Worm (Caenorhabditis elegans) whole organism, young adult: ENCODE results near the gene ttr-45.

Source experiments
- B0336.3 ChIP-seq: fragments of 200-800 bp; sonication (Bioruptor generic); IDR thresholded peaks from 2 replicates; pipeline ENCODE4 v1.3.6; 2022; ENCODE audit warnings: missing genetic modification characterization, missing compliant biosample characterization
- F22D6.2 ChIP-seq: sonication (generic microtip); optimal IDR thresholded peaks from 2 replicates; lab custom pipeline; 2016; ENCODE audit warnings: mild to moderate bottlenecking, missing genetic modification characterization, missing compliant biosample characterization
- F23B12.7 ChIP-seq: sonication (generic microtip); optimal IDR thresholded peaks from 2 replicates; lab custom pipeline; 2017; ENCODE audit warnings: missing genetic modification characterization, mild to moderate bottlenecking, missing compliant biosample characterization, antibody characterized with exemption, moderate library complexity; ENCODE audit not compliant: insufficient read depth
- F33H1.4 ChIP-seq: fragments of 200-800 bp; sonication (Bioruptor generic); IDR thresholded peaks from 2 replicates; pipeline ENCODE4 v1.3.6; 2022; ENCODE audit warnings: missing genetic modification reagents, missing genetic modification characterization, missing compliant biosample characterization
- K11D2.4 ChIP-seq: fragments of 200-800 bp; sonication (Bioruptor generic); IDR thresholded peaks from 2 replicates; pipeline ENCODE4 v1.3.6; 2022; ENCODE audit warnings: missing genetic modification reagents, missing genetic modification characterization, missing compliant biosample characterization
- K12H6.12 ChIP-seq: fragments of 200-800 bp; sonication (Bioruptor generic); optimal IDR thresholded peaks from 2 replicates; lab custom pipeline; 2018; ENCODE audit warnings: mild to moderate bottlenecking, missing genetic modification characterization, missing compliant biosample characterization
- Y53F4B.3 ChIP-seq: fragments of 200-800 bp; sonication (Bioruptor generic); IDR thresholded peaks from 2 replicates; pipeline ENCODE4 v1.3.6; 2022; ENCODE audit warnings: missing genetic modification reagents, missing genetic modification characterization, missing compliant biosample characterization
- Y53G8AR.9 ChIP-seq: fragments of 200-800 bp; sonication (Bioruptor generic); conservative IDR thresholded peaks from 2 replicates; pipeline ENCODE4 v1.3.6; 2022; ENCODE audit warnings: missing genetic modification reagents, missing genetic modification characterization, missing compliant biosample characterization
- Y67H2A.10 ChIP-seq: fragments of 200-800 bp; sonication (Bioruptor generic); conservative IDR thresholded peaks from 2 replicates; pipeline ENCODE4 v1.3.6; 2022; ENCODE audit warnings: missing genetic modification reagents, missing genetic modification characterization, missing compliant biosample characterization
- Y79H2A.3 ChIP-seq: fragments of 200-800 bp; sonication (Bioruptor generic); conservative IDR thresholded peaks from 2 replicates; pipeline ENCODE4 v1.3.6; 2022; ENCODE audit warnings: missing genetic modification reagents, missing genetic modification characterization, missing compliant biosample characterization
- akir-1 ChIP-seq: fragments of 200-800 bp; sonication (Bioruptor generic); optimal IDR thresholded peaks from 2 replicates; lab custom pipeline; 2018; ENCODE audit warnings: mild to moderate bottlenecking, missing genetic modification characterization, moderate library complexity, missing compliant biosample characterization
- ama-1 ChIP-seq, 3 experiments: fragments of 150-350 bp in 1 of 3; sonication (generic microtip) in 2 of 3; optimal IDR thresholded peaks; 2 replicates each; lab custom pipeline; 2014 to 2018; ENCODE audit warnings: missing biosample characterization in 2 of 3, missing genetic modification characterization in 2 of 3, missing genetic modification reagents in 2 of 3
- aptf-3 ChIP-seq: fragments of 200-800 bp; sonication (Bioruptor generic); IDR thresholded peaks from 2 replicates; pipeline ENCODE4 v1.3.6; 2022; ENCODE audit warnings: missing genetic modification characterization, missing compliant biosample characterization
- athp-1 ChIP-seq: sonication (generic microtip); optimal IDR thresholded peaks from 2 replicates; lab custom pipeline; 2017; ENCODE audit warnings: mild to moderate bottlenecking, missing genetic modification characterization, missing compliant biosample characterization
- attf-5 ChIP-seq: fragments of 200-800 bp; sonication (Bioruptor generic); optimal IDR thresholded peaks from 2 replicates; lab custom pipeline; 2018; ENCODE audit warnings: mild to moderate bottlenecking, missing genetic modification characterization, missing compliant biosample characterization
- bed-2 ChIP-seq: fragments of 200-800 bp; sonication (Bioruptor generic); IDR thresholded peaks from 2 replicates; pipeline ENCODE4 v1.3.6; 2022; ENCODE audit warnings: missing genetic modification reagents, missing genetic modification characterization, missing compliant biosample characterization
- ceh-40 ChIP-seq: fragments of 200-800 bp; sonication (Bioruptor generic); IDR thresholded peaks from 2 replicates; pipeline ENCODE4 v1.3.6; 2022; ENCODE audit warnings: missing genetic modification characterization, missing compliant biosample characterization
- ceh-91 ChIP-seq: fragments of 200-800 bp; sonication (Bioruptor generic); IDR thresholded peaks from 2 replicates; pipeline ENCODE4 v1.3.6; 2022; ENCODE audit warnings: missing genetic modification reagents, missing genetic modification characterization, missing compliant biosample characterization
- chd-7 ChIP-seq: sonication (generic microtip); optimal IDR thresholded peaks from 2 replicates; lab custom pipeline; 2016; ENCODE audit warnings: mild to moderate bottlenecking, missing genetic modification characterization, moderate library complexity, missing compliant biosample characterization
- die-1 ChIP-seq: sonication (generic microtip); optimal IDR thresholded peaks from 2 replicates; lab custom pipeline; 2016; ENCODE audit warnings: missing genotype, mild to moderate bottlenecking, missing genetic modification characterization, missing compliant biosample characterization
- dox-1 ChIP-seq: fragments of 200-800 bp; sonication (Bioruptor generic); IDR thresholded peaks from 2 replicates; pipeline ENCODE4 v1.3.6; 2022; ENCODE audit warnings: missing genetic modification reagents, missing genetic modification characterization, missing compliant biosample characterization
- dpff-1 ChIP-seq: sonication (generic microtip); optimal IDR thresholded peaks from 2 replicates; lab custom pipeline; 2017; ENCODE audit warnings: mild to moderate bottlenecking, missing genetic modification characterization, missing compliant biosample characterization
- ekl-4 ChIP-seq: fragments of 200-800 bp; sonication (Bioruptor generic); IDR thresholded peaks from 2 replicates; pipeline ENCODE4 v1.3.6; 2022; ENCODE audit warnings: missing genetic modification reagents, missing genetic modification characterization, missing compliant biosample characterization
- ets-4 ChIP-seq: fragments of 200-800 bp; sonication (Bioruptor generic); optimal IDR thresholded peaks from 2 replicates; lab custom pipeline; 2018; ENCODE audit warnings: mild to moderate bottlenecking, missing genetic modification characterization, missing compliant biosample characterization
- fkh-3 ChIP-seq: sonication (generic microtip); optimal IDR thresholded peaks from 2 replicates; lab custom pipeline; 2016; ENCODE audit warnings: mild to moderate bottlenecking, missing genetic modification characterization, missing compliant biosample characterization
- hsf-1 ChIP-seq: fragments of 200-800 bp; sonication (Bioruptor generic); IDR thresholded peaks from 2 replicates; pipeline ENCODE4 v1.3.6; 2022; ENCODE audit warnings: missing genetic modification reagents, missing genetic modification characterization, missing compliant biosample characterization
- lag-1 ChIP-seq: fragments of 200-800 bp; sonication (Bioruptor generic); IDR thresholded peaks from 2 replicates; pipeline ENCODE4 v1.3.6; 2022; ENCODE audit warnings: missing genetic modification reagents, missing genetic modification characterization, missing compliant biosample characterization
- let-607 ChIP-seq, 2 experiments: fragments of 200-800 bp in 1 of 2; sonication (Bioruptor generic) in 1 of 2; sonication (generic microtip) in 1 of 2; optimal IDR thresholded peaks; 2 replicates each; lab custom pipeline; 2016 to 2018; ENCODE audit warnings: mild to moderate bottlenecking in 2 of 2, missing compliant biosample characterization in 2 of 2, missing genetic modification characterization in 2 of 2, moderate library complexity in 2 of 2, missing genotype in 1 of 2
- lin-26 ChIP-seq: fragments of 200-800 bp; sonication (Bioruptor generic); IDR thresholded peaks from 2 replicates; pipeline ENCODE4 v1.3.6; 2022; ENCODE audit warnings: missing genetic modification reagents, missing genetic modification characterization, missing compliant biosample characterization
- lin-35 ChIP-seq, 3 experiments: fragments of 150-350 bp in 2 of 3; sonication (generic microtip) in 1 of 3; optimal IDR thresholded peaks; 2 replicates each; lab custom pipeline; 2014 to 2018; ENCODE audit warnings: missing biosample characterization in 3 of 3, missing genetic modification characterization in 3 of 3, missing genetic modification reagents in 3 of 3
- lin-40 ChIP-seq: sonication (generic microtip); optimal IDR thresholded peaks from 2 replicates; lab custom pipeline; 2016; ENCODE audit warnings: missing genetic modification characterization, mild to moderate bottlenecking, missing compliant biosample characterization, missing genotype, missing genetic modification reagents
- lin-54 ChIP-seq: fragments of 200-800 bp; sonication (Bioruptor generic); optimal IDR thresholded peaks from 2 replicates; lab custom pipeline; 2018; ENCODE audit warnings: mild to moderate bottlenecking, missing genetic modification characterization, missing compliant biosample characterization
- lir-1 ChIP-seq: fragments of 200-800 bp; sonication (Bioruptor generic); conservative IDR thresholded peaks from 2 replicates; pipeline ENCODE4 v1.3.6; 2022; ENCODE audit warnings: missing genetic modification reagents, missing genetic modification characterization, missing compliant biosample characterization
- lsy-27 ChIP-seq: sonication (generic microtip); optimal IDR thresholded peaks from 2 replicates; lab custom pipeline; 2017; ENCODE audit warnings: missing genetic modification characterization, mild to moderate bottlenecking, missing compliant biosample characterization, antibody characterized with exemption, missing genotype, borderline replicate concordance; ENCODE audit not compliant: insufficient read depth
- madf-3 ChIP-seq: fragments of 200-800 bp; sonication (Bioruptor generic); IDR thresholded peaks from 2 replicates; pipeline ENCODE4 v1.3.6; 2022; ENCODE audit warnings: missing genetic modification reagents, missing genetic modification characterization, missing compliant biosample characterization
- madf-8 ChIP-seq: fragments of 200-800 bp; sonication (Bioruptor generic); conservative IDR thresholded peaks from 2 replicates; pipeline ENCODE4 v1.3.6; 2022; ENCODE audit warnings: missing genetic modification reagents, missing genetic modification characterization, missing compliant biosample characterization
- mes-4 ChIP-seq: sonication (generic microtip); optimal IDR thresholded peaks from 2 replicates; lab custom pipeline; 2016; ENCODE audit warnings: missing genotype, missing genetic modification characterization, missing compliant biosample characterization
- nfya-1 ChIP-seq: sonication (generic microtip); optimal IDR thresholded peaks from 2 replicates; lab custom pipeline; 2017; ENCODE audit warnings: antibody characterized with exemption, missing compliant biosample characterization, missing genetic modification characterization, borderline replicate concordance; ENCODE audit not compliant: insufficient read depth
- nhr-80 ChIP-seq: sonication (generic microtip); optimal IDR thresholded peaks from 2 replicates; lab custom pipeline; 2016; ENCODE audit warnings: missing genetic modification characterization, missing compliant biosample characterization
- sdz-38 ChIP-seq: sonication (generic microtip); optimal IDR thresholded peaks from 2 replicates; lab custom pipeline; 2016; ENCODE audit warnings: missing genotype, missing genetic modification characterization, missing compliant biosample characterization
- snpc-4 ChIP-seq, 5 experiments: fragments of 150-350 bp in 1 of 5; sonication (generic microtip) in 4 of 5; optimal IDR thresholded peaks; 2 replicates each; lab custom pipeline; 2014 to 2018; ENCODE audit warnings: missing genetic modification characterization in 5 of 5, missing biosample characterization in 3 of 5, antibody characterized with exemption in 2 of 5, mild to moderate bottlenecking in 2 of 5, missing compliant biosample characterization in 2 of 5, missing genotype in 2 of 5, moderate library complexity in 2 of 5, missing genetic modification reagents in 1 of 5
- tbp1 ChIP-seq: fragments of 200-800 bp; sonication (Bioruptor generic); optimal IDR thresholded peaks from 2 replicates; lab custom pipeline; 2018; ENCODE audit warnings: mild to moderate bottlenecking, missing genetic modification characterization, missing compliant biosample characterization
- tlf-1 ChIP-seq: fragments of 200-800 bp; sonication (Bioruptor generic); optimal IDR thresholded peaks from 2 replicates; lab custom pipeline; 2018; ENCODE audit warnings: mild to moderate bottlenecking, missing genetic modification characterization, missing compliant biosample characterization
- xnd-1 ChIP-seq: sonication (generic microtip); optimal IDR thresholded peaks from 2 replicates; lab custom pipeline; 2016; ENCODE audit warnings: missing genotype, missing genetic modification reagents, missing genetic modification characterization, missing compliant biosample characterization
- ztf-22 ChIP-seq: fragments of 200-800 bp; sonication (Bioruptor generic); optimal IDR thresholded peaks from 2 replicates; lab custom pipeline; 2018; ENCODE audit warnings: mild to moderate bottlenecking, missing genetic modification characterization, moderate library complexity, missing compliant biosample characterization
- ztf-28 ChIP-seq: fragments of 200-800 bp; sonication (Bioruptor generic); IDR thresholded peaks from 2 replicates; pipeline ENCODE4 v1.3.6; 2022; ENCODE audit warnings: missing genetic modification reagents, missing genetic modification characterization, missing compliant biosample characterization
- ztf-3 ChIP-seq: fragments of 200-800 bp; sonication (Bioruptor generic); optimal IDR thresholded peaks from 2 replicates; lab custom pipeline; 2018; ENCODE audit warnings: mild to moderate bottlenecking, missing genetic modification characterization, missing compliant biosample characterization

Gene ttr-45

DNA sequence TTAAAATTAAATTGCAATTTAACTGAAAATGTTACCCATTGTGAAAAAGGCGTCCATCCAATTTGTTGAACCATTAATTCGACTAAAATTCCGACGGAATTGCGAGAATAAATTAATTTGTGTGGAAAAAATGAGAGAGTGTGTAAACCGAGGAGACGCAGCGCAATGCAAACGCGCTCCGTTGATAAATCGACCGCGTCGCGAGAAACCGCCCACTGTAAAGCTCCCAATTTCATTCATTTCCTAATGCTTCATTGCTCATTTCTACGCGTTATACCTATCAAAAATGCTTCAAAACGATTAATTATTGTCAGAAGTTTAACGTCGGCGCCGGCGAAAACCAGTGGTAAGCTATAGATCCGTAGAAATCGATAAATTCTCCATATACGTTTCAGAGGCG is 43.7 kb downstream of the ttr-45 start, which contains the start of the genes Y67H2A.2 and micu-1:
TSS of gene Y67H2A.2 (minus strand) at position 74 of the 400 bp plus-strand sequence.
TSS of gene micu-1 (plus strand) at position 181 of the 400 bp plus-strand sequence.
- TF ChIP-seq F23B12.7 (tag; lab: Kevin White, UChicago) (peak; percentile 3), bed-2 (GFP tag; lab: Robert Waterston, UW) (no peak), lin-26 (no peak), ceh-40 (GFP tag; lab: Robert Waterston, UW) (no peak), athp-1 (tag; lab: Kevin White, UChicago) (no peak), K12H6.12 (tag; lab: Kevin White, UChicago) (no peak), attf-5 (GFP tag; lab: Kevin White, UChicago) (peak; percentile 9), Y67H2A.10 (GFP tag; lab: Robert Waterston, UW) (no peak), lin-35 (GFP tag; optimal IDR thresholded peaks at IDR 0.05; lab: Kevin White, UChicago) (peak in 1 of 3 experiments; percentile 34), nfya-1 (tag; lab: Kevin White, UChicago) (no peak), hsf-1 (no peak), ztf-22 (no peak), F22D6.2 (tag; lab: Kevin White, UChicago) (no peak), tlf-1 (no peak), die-1 (no peak), lin-40 (tag; lab: Kevin White, UChicago) (peak; percentile 75), snpc-4 (GFP tag; optimal IDR thresholded peaks at IDR 0.05; lab: Kevin White, UChicago) (no peak), snpc-4 (tag; optimal IDR thresholded peaks at IDR 0.05; lab: Kevin White, UChicago) (peak in 2 of 4 experiments; percentile 30 to 59), lin-54 (peak; percentile 40), xnd-1 (tag; lab: Kevin White, UChicago) (no peak), ekl-4 (GFP tag; lab: Robert Waterston, UW) (no peak), lir-1 (GFP tag; lab: Robert Waterston, UW) (no peak), ztf-3 (GFP tag; lab: Kevin White, UChicago) (no peak), tbp1 (GFP tag; lab: Kevin White, UChicago) (peak; percentile 36), nhr-80 (tag; lab: Kevin White, UChicago) (no peak), mes-4 (tag; lab: Kevin White, UChicago) (no peak), ceh-91 (GFP tag; lab: Robert Waterston, UW) (no peak), Y53F4B.3 (GFP tag; lab: Robert Waterston, UW) (no peak), madf-3 (GFP tag; lab: Robert Waterston, UW) (0 out of 2 replicates have a peak, but pooled peaks have one; percentile 32), akir-1 (GFP tag; lab: Kevin White, UChicago) (no peak), sdz-38 (tag; lab: Kevin White, UChicago) (no peak), madf-8 (GFP tag; lab: Robert Waterston, UW) (no peak), chd-7 (tag; lab: Kevin White, UChicago) (no peak), dpff-1 (tag; lab: Kevin White, UChicago) (no peak), aptf-3 (GFP tag; lab: Robert Waterston, UW) (no peak), dox-1 (peak; percentile 47), fkh-3 (tag; lab: Kevin White, UChicago) (no peak), Y79H2A.3 (no peak), Y53G8AR.9 (GFP tag; lab: Robert Waterston, UW) (no peak), lsy-27 (tag; lab: Kevin White, UChicago) (no peak), ets-4 (GFP tag; lab: Kevin White, UChicago) (no peak), ztf-28 (GFP tag; lab: Robert Waterston, UW) (no peak), let-607 (tag; optimal IDR thresholded peaks at IDR 0.05; lab: Kevin White, UChicago) (no peak), F33H1.4 (GFP tag; lab: Robert Waterston, UW) (peak; percentile 50), B0336.3 (0 out of 2 replicates have a peak, but pooled peaks have one; percentile 33), K11D2.4 (GFP tag; lab: Robert Waterston, UW) (peak; percentile 16; the same call in 1 of the 2 replicates), ama-1 (optimal IDR thresholded peaks at IDR 0.05; lab: Kevin White, UChicago) (no peak), ama-1 (GFP tag; optimal IDR thresholded peaks at IDR 0.05; lab: Kevin White, UChicago) (no peak), lag-1 (GFP tag; lab: Robert Waterston, UW) (no peak)
